Worm (Caenorhabditis elegans) whole organism, L3 larva: ENCODE measurements around the gene msp-78.

Experiments used
- elt-1 ChIP-seq: fragments of 150-350 bp; optimal IDR thresholded peaks from 2 replicates; lab custom pipeline; 2014; ENCODE audit warnings: missing biosample characterization, missing genetic modification characterization
- jun-1 ChIP-seq: fragments of 150-350 bp; optimal IDR thresholded peaks from 2 replicates; lab custom pipeline; 2014; ENCODE audit warnings: missing biosample characterization, missing genetic modification reagents, missing genetic modification characterization
- lin-39 ChIP-seq: fragments of 150-350 bp; optimal IDR thresholded peaks from 2 replicates; lab custom pipeline; 2018; ENCODE audit warnings: missing biosample characterization, missing genetic modification reagents, missing genetic modification characterization
- zag-1 ChIP-seq: fragments of 150-350 bp; optimal IDR thresholded peaks from 2 replicates; lab custom pipeline; 2014; ENCODE audit warnings: missing biosample characterization, missing genetic modification characterization

- no peak for TF ChIP-seq jun-1 (tag; lab: Kevin White, UChicago)
- no peak for TF ChIP-seq zag-1 (tag; lab: Kevin White, UChicago)
- no peak for TF ChIP-seq lin-39 (tag; lab: Kevin White, UChicago)
- no peak for TF ChIP-seq elt-1 (tag; lab: Kevin White, UChicago)
Measured at ce11 chrIV:9810633-9811032, 40.8 kb downstream of the msp-78 start, which contains the start of gene dct-15.
